Worm (Caenorhabditis elegans) whole organism, early embryonic: Measurements from ENCODE around the gene nspg-14.

Experiments
- B0310.2 ChIP-seq: sonication (generic microtip); optimal IDR thresholded peaks from 2 replicates; lab custom pipeline; 2016; ENCODE audit warnings: mild to moderate bottlenecking, missing genetic modification characterization, missing compliant biosample characterization
- F13C5.2 ChIP-seq: sonication (generic microtip); optimal IDR thresholded peaks from 2 replicates; lab custom pipeline; 2017; ENCODE audit warnings: mild to moderate bottlenecking, missing genetic modification characterization, inconsistent platforms, missing compliant biosample characterization
- aly-1 ChIP-seq: sonication (generic microtip); optimal IDR thresholded peaks from 2 replicates; lab custom pipeline; 2016; ENCODE audit warnings: missing genetic modification characterization, missing compliant biosample characterization
- ama-1 ChIP-seq: fragments of 150-350 bp; optimal IDR thresholded peaks from 2 replicates; lab custom pipeline; 2014
- ceh-13 ChIP-seq: fragments of 200-800 bp; sonication (Bioruptor generic); optimal IDR thresholded peaks from 2 replicates; lab custom pipeline; 2018; ENCODE audit warnings: mild to moderate bottlenecking, missing genetic modification characterization, missing compliant biosample characterization
- ceh-36 ChIP-seq: sonication (generic microtip); optimal IDR thresholded peaks from 2 replicates; lab custom pipeline; 2016; ENCODE audit warnings: missing genetic modification characterization, inconsistent platforms, missing compliant biosample characterization
- ets-7 ChIP-seq: sonication (generic microtip); optimal IDR thresholded peaks from 2 replicates; lab custom pipeline; 2016; ENCODE audit warnings: missing genotype, missing genetic modification characterization, missing compliant biosample characterization
- flt-1 ChIP-seq: fragments of 200-800 bp; sonication (Bioruptor generic); IDR thresholded peaks from 2 replicates; pipeline ENCODE4 v1.3.6; 2022; ENCODE audit warnings: missing genetic modification characterization, missing compliant biosample characterization
- hmbx-1 ChIP-seq: sonication (generic microtip); optimal IDR thresholded peaks from 2 replicates; lab custom pipeline; 2016; ENCODE audit warnings: mild to moderate bottlenecking, missing genetic modification characterization, missing compliant biosample characterization
- hmg-4 ChIP-seq: fragments of 200-800 bp; sonication (Bioruptor generic); optimal IDR thresholded peaks from 2 replicates; lab custom pipeline; 2018; ENCODE audit warnings: mild to moderate bottlenecking, missing genetic modification characterization, missing compliant biosample characterization
- hnd-1 ChIP-seq: sonication (generic microtip); optimal IDR thresholded peaks from 2 replicates; lab custom pipeline; 2016; ENCODE audit warnings: missing genetic modification characterization, missing compliant biosample characterization
- pes-1 ChIP-seq: fragments of 200-800 bp; sonication (Bioruptor generic); IDR thresholded peaks from 2 replicates; pipeline ENCODE4 v1.3.6; 2022; ENCODE audit warnings: missing genetic modification reagents, missing genetic modification characterization, missing compliant biosample characterization
- scrt-1 ChIP-seq: fragments of 200-800 bp; sonication (Bioruptor generic); IDR thresholded peaks from 2 replicates; pipeline ENCODE4 v1.3.6; 2022; ENCODE audit warnings: missing genetic modification characterization, missing compliant biosample characterization
- sea-1 ChIP-seq: fragments of 200-800 bp; sonication (Bioruptor generic); conservative IDR thresholded peaks from 2 replicates; pipeline ENCODE4 v1.3.6; 2022; ENCODE audit warnings: missing genetic modification characterization, missing compliant biosample characterization
- tbx-11 ChIP-seq: fragments of 200-800 bp; sonication (Bioruptor generic); IDR thresholded peaks from 2 replicates; pipeline ENCODE4 v1.3.6; 2022; ENCODE audit warnings: missing genetic modification characterization, missing compliant biosample characterization
- tbx-37 ChIP-seq: fragments of 200-800 bp; sonication (Bioruptor generic); conservative IDR thresholded peaks from 2 replicates; pipeline ENCODE4 v1.3.6; 2022; ENCODE audit warnings: missing genetic modification reagents, missing genetic modification characterization, missing compliant biosample characterization
- tra-4 ChIP-seq: sonication (generic microtip); optimal IDR thresholded peaks from 2 replicates; lab custom pipeline; 2017; ENCODE audit warnings: missing genetic modification characterization, missing compliant biosample characterization

nspg-14 gene

DNA sequence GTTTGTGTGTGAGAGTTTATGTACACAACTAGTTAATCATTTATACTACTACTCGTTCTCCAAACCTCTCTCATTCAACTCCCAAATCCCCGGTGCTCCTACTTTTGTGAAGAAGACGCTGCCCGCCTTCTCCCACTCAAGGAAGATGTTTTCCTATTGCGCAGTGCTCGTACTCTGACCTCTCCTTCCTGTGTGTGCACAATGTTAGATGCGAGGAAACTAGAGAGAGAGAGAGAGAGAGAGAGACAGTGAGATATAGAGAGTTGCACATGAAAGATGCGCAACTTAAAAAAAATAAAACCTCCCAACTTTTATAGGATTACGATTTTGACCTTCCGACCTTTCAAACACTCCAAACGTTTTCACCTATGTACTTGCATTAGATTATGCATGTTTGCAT, 42.3 kb upstream of the nspg-14 start:
- TF ChIP-seq ceh-13 (GFP tag; lab: Kevin White, UChicago) (no peak), F13C5.2 (tag; lab: Kevin White, UChicago) (no peak), hmg-4 (GFP tag; lab: Kevin White, UChicago) (peak; percentile 33), scrt-1 (no peak), B0310.2 (tag; lab: Kevin White, UChicago) (no peak)

- no peak for TF ChIP-seq flt-1 (GFP tag; lab: Robert Waterston, UW)
- no peak for TF ChIP-seq aly-1 (tag; lab: Kevin White, UChicago)
Observed at ce11 chrX:5210927-5211655, 41.8 kb upstream of the nspg-14 start.

- TF ChIP-seq ceh-36 (tag; lab: Kevin White, UChicago), result no peak
- no peak for TF ChIP-seq F13C5.2 (tag; lab: Kevin White, UChicago)
- TF ChIP-seq pes-1 (GFP tag; lab: Robert Waterston, UW), result no peak
- TF ChIP-seq tbx-37 (GFP tag; lab: Robert Waterston, UW), result no peak
- no peak for TF ChIP-seq ets-7 (tag; lab: Kevin White, UChicago)
- TF ChIP-seq hmg-4 (GFP tag; lab: Kevin White, UChicago), result no peak
Observed at ce11 chrX:5213032-5213431, 39.8 kb upstream of the nspg-14 start.

DNA sequence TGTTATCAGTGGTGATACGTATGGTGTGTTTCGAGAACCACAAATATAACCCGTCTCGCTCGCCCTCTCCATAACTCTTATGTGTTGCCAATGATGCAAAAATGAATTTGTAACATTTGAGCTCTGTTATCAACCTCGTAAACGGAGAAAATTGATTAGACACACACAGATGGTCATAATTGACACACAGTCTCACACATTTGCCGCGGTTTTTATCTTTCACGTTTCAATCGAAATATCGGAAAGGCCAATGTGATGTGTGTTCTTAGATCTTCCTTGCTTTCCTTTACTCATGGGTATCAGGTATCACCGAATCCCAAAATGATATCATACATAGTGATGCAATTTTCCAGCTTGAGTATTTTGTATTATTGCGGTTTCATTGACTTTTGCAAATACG, 39.3 kb upstream of the nspg-14 start:
- TF ChIP-seq pes-1 (GFP tag; lab: Robert Waterston, UW) (no peak), ceh-13 (GFP tag; lab: Kevin White, UChicago) (no peak), hmg-4 (GFP tag; lab: Kevin White, UChicago) (no peak), tbx-37 (GFP tag; lab: Robert Waterston, UW) (no peak), F13C5.2 (tag; lab: Kevin White, UChicago) (no peak), hmbx-1 (tag; lab: Kevin White, UChicago) (no peak), flt-1 (GFP tag; lab: Robert Waterston, UW) (no peak), B0310.2 (tag; lab: Kevin White, UChicago) (no peak), tbx-11 (no peak)

- TF ChIP-seq tbx-37 (GFP tag; lab: Robert Waterston, UW), result no peak
- no peak for TF ChIP-seq ama-1 (lab: Kevin White, UChicago)
- TF ChIP-seq aly-1 (tag; lab: Kevin White, UChicago), result peak; percentile 50
Observed at ce11 chrX:5214790-5215189, 38.1 kb upstream of the nspg-14 start.

DNA sequence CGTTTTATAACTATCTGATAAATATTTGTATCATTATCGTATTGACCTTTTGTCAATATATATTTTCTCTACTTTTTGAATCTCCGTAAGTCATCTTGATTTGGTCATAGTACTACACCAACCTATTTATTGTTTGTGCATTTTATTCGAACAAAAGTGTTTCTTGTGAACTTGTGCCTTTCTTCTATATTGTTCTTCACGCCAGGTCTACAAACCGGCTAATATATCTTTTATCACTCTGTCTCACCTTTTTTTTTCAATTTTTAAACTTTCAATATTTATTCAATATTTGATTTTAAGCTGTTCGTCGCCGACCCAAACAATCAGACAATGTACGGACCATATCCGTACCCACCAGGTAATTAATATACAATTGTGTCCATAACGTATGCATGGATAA, 36.8 kb upstream of the nspg-14 start, which contains the start of gene hrpa-2:
Gene hrpa-2 (plus strand): TSS at position 301 of the 400 bp plus-strand sequence.
- TF ChIP-seq aly-1 (tag; lab: Kevin White, UChicago) (no peak), hmg-4 (GFP tag; lab: Kevin White, UChicago) (no peak), hnd-1 (tag; lab: Kevin White, UChicago) (no peak), ama-1 (lab: Kevin White, UChicago) (no peak), pes-1 (GFP tag; lab: Robert Waterston, UW) (no peak), F13C5.2 (tag; lab: Kevin White, UChicago) (no peak), tra-4 (no peak), ceh-13 (GFP tag; lab: Kevin White, UChicago) (no peak), B0310.2 (tag; lab: Kevin White, UChicago) (no peak), ets-7 (tag; lab: Kevin White, UChicago) (no peak), hmbx-1 (tag; lab: Kevin White, UChicago) (no peak), flt-1 (GFP tag; lab: Robert Waterston, UW) (no peak), tbx-11 (no peak), tbx-37 (GFP tag; lab: Robert Waterston, UW) (no peak), sea-1 (no peak), ceh-36 (tag; lab: Kevin White, UChicago) (no peak), scrt-1 (no peak)

ce11 chrX:5218323-5218722, 34.5 kb upstream of the nspg-14 start:
- TF ChIP-seq B0310.2 (tag; lab: Kevin White, UChicago) (no peak), scrt-1 (no peak), ceh-13 (GFP tag; lab: Kevin White, UChicago) (no peak), flt-1 (GFP tag; lab: Robert Waterston, UW) (no peak), tra-4 (no peak), ama-1 (lab: Kevin White, UChicago) (no peak), hmg-4 (GFP tag; lab: Kevin White, UChicago) (no peak), sea-1 (no peak), ceh-36 (tag; lab: Kevin White, UChicago) (no peak), tbx-11 (no peak), aly-1 (tag; lab: Kevin White, UChicago) (no peak), pes-1 (GFP tag; lab: Robert Waterston, UW) (no peak), hnd-1 (tag; lab: Kevin White, UChicago) (no peak), tbx-37 (GFP tag; lab: Robert Waterston, UW) (no peak), F13C5.2 (tag; lab: Kevin White, UChicago) (no peak), ets-7 (tag; lab: Kevin White, UChicago) (no peak), hmbx-1 (tag; lab: Kevin White, UChicago) (no peak)

- no peak for TF ChIP-seq ceh-36 (tag; lab: Kevin White, UChicago)
- no peak for TF ChIP-seq tbx-11
- TF ChIP-seq hmg-4 (GFP tag; lab: Kevin White, UChicago), result no peak
- TF ChIP-seq flt-1 (GFP tag; lab: Robert Waterston, UW), result no peak
- no peak for TF ChIP-seq sea-1
- no peak for TF ChIP-seq ets-7 (tag; lab: Kevin White, UChicago)
- no peak for TF ChIP-seq hnd-1 (tag; lab: Kevin White, UChicago)
- TF ChIP-seq tbx-37 (GFP tag; lab: Robert Waterston, UW), result no peak
- no peak for TF ChIP-seq hmbx-1 (tag; lab: Kevin White, UChicago)
- TF ChIP-seq F13C5.2 (tag; lab: Kevin White, UChicago), result no peak
- TF ChIP-seq tra-4, result no peak
- no peak for TF ChIP-seq scrt-1
- no peak for TF ChIP-seq aly-1 (tag; lab: Kevin White, UChicago)
- no peak for TF ChIP-seq ceh-13 (GFP tag; lab: Kevin White, UChicago)
- no peak for TF ChIP-seq ama-1 (lab: Kevin White, UChicago)
- no peak for TF ChIP-seq B0310.2 (tag; lab: Kevin White, UChicago)
Observed at ce11 chrX:5226265-5226664, 26.6 kb upstream of the nspg-14 start, which contains the start of gene H28G03.3. Gene H28G03.3 (minus strand): TSS chrX:5226365.
